Fruit fly (Drosophila melanogaster) whole organism, embryonic: ENCODE measurements around the gene Ist1.

Experiments
- CG10209 ChIP-seq: fragments of 200-800 bp; sonication (Bioruptor generic); optimal IDR thresholded peaks from 3 replicates; lab custom pipeline; 2017; ENCODE audit warnings: missing biosample characterization, mild to moderate bottlenecking, missing genetic modification characterization, missing genetic modification reagents
- CG11560 ChIP-seq: fragments of 200-800 bp; sonication (Bioruptor generic); IDR thresholded peaks from 3 replicates; pipeline ENCODE4 v1.3.6; 2022; ENCODE audit warnings: missing biosample characterization, missing genetic modification characterization
- CG13123 ChIP-seq: fragments of 200-800 bp; sonication (Bioruptor generic); optimal IDR thresholded peaks from 2 replicates; lab custom pipeline; 2016; ENCODE audit warnings: missing biosample characterization, missing genetic modification characterization
- CG17385 ChIP-seq: fragments of 200-800 bp; sonication (Bioruptor generic); optimal IDR thresholded peaks from 3 replicates; lab custom pipeline; 2018; ENCODE audit warnings: missing biosample characterization, mild to moderate bottlenecking, missing genetic modification characterization
- CG32532 ChIP-seq: fragments of 200-800 bp; sonication (Bioruptor generic); IDR thresholded peaks from 2 replicates; pipeline ENCODE4 v1.3.6; 2022; ENCODE audit warnings: missing biosample characterization, missing genetic modification characterization
- Dek ChIP-seq: fragments of 200-800 bp; sonication (Bioruptor generic); optimal IDR thresholded peaks from 3 replicates; lab custom pipeline; 2019; ENCODE audit warnings: missing biosample characterization, mild to moderate bottlenecking, missing genetic modification characterization, moderate library complexity
- Dfd ChIP-seq, 2 experiments: fragments of >200 bp; optimal IDR thresholded peaks; 2 replicates each; lab custom pipeline; 2017; ENCODE audit warnings: missing biosample characterization in 2 of 2, missing genetic modification characterization in 2 of 2
- Ssrp ChIP-seq: fragments of 200-800 bp; sonication (Bioruptor generic); optimal IDR thresholded peaks from 2 replicates; lab custom pipeline; 2018; ENCODE audit warnings: missing biosample characterization, mild to moderate bottlenecking, missing genetic modification characterization, moderate library complexity
- bbx ChIP-seq: fragments of 200-800 bp; sonication (Bioruptor generic); IDR thresholded peaks from 2 replicates; pipeline ENCODE4 v1.3.6; 2022; ENCODE audit warnings: missing biosample characterization, missing genetic modification characterization; ENCODE audit not compliant: partially characterized antibody
- dati ChIP-seq: fragments of 200-800 bp; sonication (Bioruptor generic); IDR thresholded peaks from 2 replicates; pipeline ENCODE4 v1.3.6; 2022; ENCODE audit warnings: missing biosample characterization, missing genetic modification characterization
- h ChIP-seq: fragments of >200 bp; optimal IDR thresholded peaks from 2 replicates; lab custom pipeline; 2017
- nerfin-2 ChIP-seq: fragments of 200-800 bp; sonication (Bioruptor generic); IDR thresholded peaks from 2 replicates; pipeline ENCODE4 v1.3.6; 2022; ENCODE audit warnings: missing biosample characterization, missing genetic modification characterization; ENCODE audit not compliant: partially characterized antibody
- psq ChIP-seq: fragments of 200-800 bp; sonication (Bioruptor generic); optimal IDR thresholded peaks from 2 replicates; lab custom pipeline; 2017; ENCODE audit warnings: missing biosample characterization, missing genetic modification characterization

DNA sequence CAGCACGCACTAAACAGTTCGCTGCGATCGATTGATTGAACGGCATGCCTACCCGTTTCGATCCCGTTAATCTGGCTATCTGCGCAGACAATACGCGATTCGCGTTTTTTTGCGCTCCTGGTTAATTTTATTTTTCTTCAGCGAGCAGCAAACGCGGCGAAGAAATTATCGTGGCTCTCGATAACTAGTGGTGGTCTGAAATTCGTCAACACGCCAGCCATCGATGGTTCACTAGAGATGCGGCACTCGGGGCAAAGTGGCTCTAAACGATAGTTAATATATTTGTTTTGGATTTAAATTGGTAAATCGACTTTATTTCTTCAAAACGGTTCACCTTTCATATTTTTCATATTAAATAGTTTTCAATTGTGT lies 13.3 kb downstream of the Ist1 start, which contains the start of gene dikar:
- TF ChIP-seq Dek (no peak), CG32532 (peak; percentile 73), CG17385 (GFP tag; lab: Kevin White, UChicago) (no peak), psq (GFP tag; lab: Kevin White, UChicago) (no peak), Ssrp (peak; percentile 26), Dfd (GFP tag; optimal IDR thresholded peaks at IDR 0.05; lab: Kevin White, UChicago) (no peak), CG10209 (GFP tag; lab: Kevin White, UChicago) (no peak), CG13123 (no peak), bbx (GFP tag; lab: Robert Waterston, UW) (peak; percentile 86), CG11560 (tag; lab: Robert Waterston, UW) (no peak), h (lab: Kevin White, UChicago) (no peak), dati (GFP tag; lab: Robert Waterston, UW) (no peak), nerfin-2 (GFP tag; lab: Robert Waterston, UW) (peak; percentile 43)
